Fruit fly (Drosophila melanogaster): ENCODE measurements around the gene Sgs7.

Gene Sgs7

dm6 chr3L:11487327-11487973, 22.2 kb upstream of the Sgs7 start, which contains the start of gene chrb:
Gene chrb (plus strand): TSS chr3L:11487550.
- peak; percentile 47 for TF ChIP-seq Pif1B (GFP tag; optimal IDR thresholded peaks at IDR 0.05)
- TF ChIP-seq EcR (GFP tag; optimal IDR thresholded peaks at IDR 0.05), result peak; percentile 71
- TF ChIP-seq CG32121 (GFP tag; IDR thresholded peaks at IDR 0.05), result peak; percentile 81
- peak; percentile 4 for TF ChIP-seq gl (tag; optimal IDR thresholded peaks at IDR 0.05)
- peak; percentile 24 for TF ChIP-seq CG8159 (tag; optimal IDR thresholded peaks at IDR 0.05)
- peak; percentile 52 for TF ChIP-seq Snoo (tag; optimal IDR thresholded peaks at IDR 0.05)
- TF ChIP-seq CG13204 (GFP tag; optimal IDR thresholded peaks at IDR 0.05), result peak; percentile 56
- peak; percentile 79 for TF ChIP-seq CG4496 (GFP tag; IDR thresholded peaks at IDR 0.05)
- peak; percentile 68 for TF ChIP-seq Ets98B (GFP tag; IDR thresholded peaks at IDR 0.05)
- peak; percentile 5 for TF ChIP-seq CG15710 (tag; optimal IDR thresholded peaks at IDR 0.05)
- TF ChIP-seq CG9948 (tag; optimal IDR thresholded peaks at IDR 0.05), result no peak
- no peak for TF ChIP-seq Pif1A (GFP tag; optimal IDR thresholded peaks at IDR 0.05)
- peak; percentile 66 for TF ChIP-seq CG12605 (GFP tag; IDR thresholded peaks at IDR 0.05)
- no peak; the same call in 2 of the 3 replicates for TF ChIP-seq fd96Ca (GFP tag; IDR thresholded peaks at IDR 0.05)
- TF ChIP-seq D1 (tag; optimal IDR thresholded peaks at IDR 0.05), result no peak
- TF ChIP-seq CG8301 (tag; optimal IDR thresholded peaks at IDR 0.05), result peak; percentile 8
- TF ChIP-seq CG10348 (GFP tag; IDR thresholded peaks at IDR 0.05), result no peak
- peak; percentile 21 for TF ChIP-seq CG34367 (tag; optimal IDR thresholded peaks at IDR 0.05)
- TF ChIP-seq CG14655 (GFP tag; optimal IDR thresholded peaks at IDR 0.05), result peak; percentile 15
- no peak for TF ChIP-seq CG17806 (tag; optimal IDR thresholded peaks at IDR 0.05)
- TF ChIP-seq rn (GFP tag; IDR thresholded peaks at IDR 0.05), result no peak

- TF ChIP-seq CG17806 (tag; optimal IDR thresholded peaks at IDR 0.05) (no peak), CG34367 (tag; optimal IDR thresholded peaks at IDR 0.05) (no peak), CG14655 (GFP tag; optimal IDR thresholded peaks at IDR 0.05) (no peak), Snoo (tag; optimal IDR thresholded peaks at IDR 0.05) (no peak), CG12605 (GFP tag; IDR thresholded peaks at IDR 0.05) (no peak), CG4496 (GFP tag; IDR thresholded peaks at IDR 0.05) (no peak), CG8301 (tag; optimal IDR thresholded peaks at IDR 0.05) (no peak), rn (GFP tag; IDR thresholded peaks at IDR 0.05) (no peak), D1 (tag; optimal IDR thresholded peaks at IDR 0.05) (no peak), Pif1A (GFP tag; optimal IDR thresholded peaks at IDR 0.05) (no peak), CG8159 (tag; optimal IDR thresholded peaks at IDR 0.05) (no peak), CG9948 (tag; optimal IDR thresholded peaks at IDR 0.05) (no peak), CG32121 (GFP tag; IDR thresholded peaks at IDR 0.05) (no peak), CG10348 (GFP tag; IDR thresholded peaks at IDR 0.05) (no peak), EcR (GFP tag; optimal IDR thresholded peaks at IDR 0.05) (no peak)
Observed at dm6 chr3L:11488264-11488663, 21.4 kb upstream of the Sgs7 start.

- no peak for TF ChIP-seq D1 (tag; optimal IDR thresholded peaks at IDR 0.05)
- no peak for TF ChIP-seq CG4496 (GFP tag; IDR thresholded peaks at IDR 0.05)
- TF ChIP-seq CG10348 (GFP tag; IDR thresholded peaks at IDR 0.05), result no peak
- TF ChIP-seq rn (GFP tag; IDR thresholded peaks at IDR 0.05), result no peak
- TF ChIP-seq Ets98B (GFP tag; IDR thresholded peaks at IDR 0.05), result no peak
- TF ChIP-seq CG8301 (tag; optimal IDR thresholded peaks at IDR 0.05), result no peak
- no peak for TF ChIP-seq CG13204 (GFP tag; optimal IDR thresholded peaks at IDR 0.05)
- TF ChIP-seq EcR (GFP tag; optimal IDR thresholded peaks at IDR 0.05), result no peak
- no peak for TF ChIP-seq Snoo (tag; optimal IDR thresholded peaks at IDR 0.05)
- TF ChIP-seq CG15710 (tag; optimal IDR thresholded peaks at IDR 0.05), result no peak
- TF ChIP-seq Pif1B (GFP tag; optimal IDR thresholded peaks at IDR 0.05), result no peak
- no peak for TF ChIP-seq CG34367 (tag; optimal IDR thresholded peaks at IDR 0.05)
- no peak for TF ChIP-seq CG32121 (GFP tag; IDR thresholded peaks at IDR 0.05)
Observed at dm6 chr3L:11489489-11489888, 20.2 kb upstream of the Sgs7 start.

dm6 chr3L:11490539-11490938, 19.1 kb upstream of the Sgs7 start:
- TF ChIP-seq CG17806 (tag; optimal IDR thresholded peaks at IDR 0.05), result no peak

- TF ChIP-seq EcR (GFP tag; optimal IDR thresholded peaks at IDR 0.05) (no peak), CG8159 (tag; optimal IDR thresholded peaks at IDR 0.05) (peak; percentile 58), CG32121 (GFP tag; IDR thresholded peaks at IDR 0.05) (peak; percentile 61), CG14655 (GFP tag; optimal IDR thresholded peaks at IDR 0.05) (peak; percentile 58), CG13204 (GFP tag; optimal IDR thresholded peaks at IDR 0.05) (no peak), Pif1B (GFP tag; optimal IDR thresholded peaks at IDR 0.05) (no peak), CG17806 (tag; optimal IDR thresholded peaks at IDR 0.05) (peak; percentile 48), Pif1A (GFP tag; optimal IDR thresholded peaks at IDR 0.05) (peak; percentile 47), rn (GFP tag; IDR thresholded peaks at IDR 0.05) (0 out of 2 replicates have a peak, but pooled peaks have one; percentile 8), CG4496 (GFP tag; IDR thresholded peaks at IDR 0.05) (peak; percentile 73), CG8301 (tag; optimal IDR thresholded peaks at IDR 0.05) (peak; percentile 51), Snoo (tag; optimal IDR thresholded peaks at IDR 0.05) (peak; percentile 73), Ets98B (GFP tag; IDR thresholded peaks at IDR 0.05) (peak; percentile 8; the same call in 1 of the 2 replicates), gl (tag; optimal IDR thresholded peaks at IDR 0.05) (no peak), CG15710 (tag; optimal IDR thresholded peaks at IDR 0.05) (peak; percentile 57), CG12605 (GFP tag; IDR thresholded peaks at IDR 0.05) (peak; percentile 54), CG10348 (GFP tag; IDR thresholded peaks at IDR 0.05) (no peak), fd96Ca (GFP tag; IDR thresholded peaks at IDR 0.05) (no peak), CG9948 (tag; optimal IDR thresholded peaks at IDR 0.05) (peak; percentile 36), CG34367 (tag; optimal IDR thresholded peaks at IDR 0.05) (peak; percentile 25), D1 (tag; optimal IDR thresholded peaks at IDR 0.05) (no peak)
Observed at dm6 chr3L:11491222-11491873, 18.3 kb upstream of the Sgs7 start.

Measured in whole organism, pupa.